Worm (Caenorhabditis elegans) whole organism, L2 larva: ENCODE measurements around the gene C47D2.1.

Experiments
- C34F6.9 ChIP-seq: fragments of 150-350 bp; optimal IDR thresholded peaks from 2 replicates; lab custom pipeline; 2014; ENCODE audit warnings: missing biosample characterization, missing genetic modification characterization
- F13H6.1 ChIP-seq: sonication (generic microtip); optimal IDR thresholded peaks from 2 replicates; lab custom pipeline; 2016; ENCODE audit warnings: missing genetic modification characterization, missing compliant biosample characterization
- R02D3.7 ChIP-seq: fragments of 150-350 bp; optimal IDR thresholded peaks from 2 replicates; lab custom pipeline; 2014; ENCODE audit warnings: missing biosample characterization, missing genetic modification characterization
- Y55F3AM.14 ChIP-seq: fragments of 200-800 bp; sonication (Bioruptor generic); optimal IDR thresholded peaks from 2 replicates; lab custom pipeline; 2018; ENCODE audit warnings: mild to moderate bottlenecking, missing genetic modification characterization, missing compliant biosample characterization
- ZK546.5 ChIP-seq: sonication (generic microtip); optimal IDR thresholded peaks from 2 replicates; lab custom pipeline; 2017; ENCODE audit warnings: missing biosample characterization, missing genetic modification characterization
- alr-1 ChIP-seq: fragments of 150-350 bp; optimal IDR thresholded peaks from 2 replicates; lab custom pipeline; 2014; ENCODE audit warnings: missing biosample characterization, missing genetic modification characterization
- ama-1 ChIP-seq: fragments of 150-350 bp; optimal IDR thresholded peaks from 2 replicates; lab custom pipeline; 2018; ENCODE audit warnings: inconsistent platforms
- blmp-1 ChIP-seq: sonication (generic microtip); optimal IDR thresholded peaks from 2 replicates; lab custom pipeline; 2017; ENCODE audit warnings: missing genetic modification characterization, mild to moderate bottlenecking, missing compliant biosample characterization, antibody characterized with exemption, moderate library complexity; ENCODE audit not compliant: insufficient read depth
- ceh-16 ChIP-seq: fragments of 150-350 bp; optimal IDR thresholded peaks from 2 replicates; lab custom pipeline; 2014; ENCODE audit warnings: missing biosample characterization, missing genetic modification characterization
- ceh-82 ChIP-seq: fragments of 150-350 bp; optimal IDR thresholded peaks from 2 replicates; lab custom pipeline; 2014; ENCODE audit warnings: missing biosample characterization, missing genetic modification characterization
- crh-2 ChIP-seq: sonication (generic microtip); optimal IDR thresholded peaks from 2 replicates; lab custom pipeline; 2017; ENCODE audit warnings: missing biosample characterization, missing genetic modification characterization
- dmd-4 ChIP-seq: sonication (generic microtip); optimal IDR thresholded peaks from 2 replicates; lab custom pipeline; 2017; ENCODE audit warnings: missing biosample characterization, missing genetic modification characterization
- egl-27 ChIP-seq: sonication (generic microtip); optimal IDR thresholded peaks from 3 replicates; lab custom pipeline; 2017; ENCODE audit warnings: missing biosample characterization, missing genetic modification reagents, missing genetic modification characterization
- elt-1 ChIP-seq: fragments of 150-350 bp; optimal IDR thresholded peaks from 2 replicates; lab custom pipeline; 2014; ENCODE audit warnings: missing biosample characterization, missing genetic modification characterization
- elt-3 ChIP-seq: sonication (generic microtip); optimal IDR thresholded peaks from 2 replicates; lab custom pipeline; 2017; ENCODE audit warnings: missing biosample characterization, missing genetic modification characterization
- fos-1 ChIP-seq: fragments of 150-350 bp; optimal IDR thresholded peaks from 2 replicates; lab custom pipeline; 2014; ENCODE audit warnings: missing biosample characterization, missing genetic modification characterization
- gmeb-1 ChIP-seq: fragments of 150-350 bp; optimal IDR thresholded peaks from 2 replicates; lab custom pipeline; 2014; ENCODE audit warnings: missing biosample characterization, missing genetic modification characterization
- lin-11 ChIP-seq: fragments of 150-350 bp; sonication (generic microtip); optimal IDR thresholded peaks from 2 replicates; lab custom pipeline; 2014; ENCODE audit warnings: missing biosample characterization, missing genetic modification characterization, inconsistent platforms, mixed read lengths
- lin-13 ChIP-seq: fragments of 150-350 bp; optimal IDR thresholded peaks from 2 replicates; lab custom pipeline; 2014; ENCODE audit warnings: missing biosample characterization, missing genetic modification reagents, missing genetic modification characterization
- lin-39 ChIP-seq: fragments of 150-350 bp; optimal IDR thresholded peaks from 2 replicates; lab custom pipeline; 2014; ENCODE audit warnings: missing biosample characterization, missing genetic modification reagents, missing genetic modification characterization
- lsy-2 ChIP-seq, 2 experiments: fragments of 150-350 bp in 1 of 2; sonication (generic microtip) in 1 of 2; optimal IDR thresholded peaks; 2 replicates each; lab custom pipeline; 2014 to 2017; ENCODE audit warnings: missing biosample characterization in 2 of 2, missing genetic modification characterization in 2 of 2
- mab-5 ChIP-seq: fragments of 150-350 bp; optimal IDR thresholded peaks from 2 replicates; lab custom pipeline; 2014; ENCODE audit warnings: missing biosample characterization, missing genetic modification characterization
- mbf-1 ChIP-seq: sonication (generic microtip); optimal IDR thresholded peaks from 2 replicates; lab custom pipeline; 2017; ENCODE audit warnings: missing biosample characterization, missing genetic modification characterization
- mdl-1 ChIP-seq, 2 experiments: fragments of 150-350 bp in 1 of 2; sonication (generic microtip) in 1 of 2; optimal IDR thresholded peaks; 2 replicates each; lab custom pipeline; 2017; ENCODE audit warnings: missing biosample characterization in 2 of 2, missing genetic modification characterization in 2 of 2
- nhr-10 ChIP-seq: sonication (generic microtip); optimal IDR thresholded peaks from 2 replicates; lab custom pipeline; 2017; ENCODE audit warnings: missing biosample characterization, missing genetic modification characterization
- nhr-11 ChIP-seq: fragments of 150-350 bp; optimal IDR thresholded peaks from 2 replicates; lab custom pipeline; 2014; ENCODE audit warnings: missing biosample characterization, missing genetic modification characterization
- nhr-12 ChIP-seq: fragments of 150-350 bp; optimal IDR thresholded peaks from 2 replicates; lab custom pipeline; 2014; ENCODE audit warnings: missing biosample characterization, missing genetic modification characterization
- nhr-129 ChIP-seq: fragments of 150-350 bp; optimal IDR thresholded peaks from 2 replicates; lab custom pipeline; 2014; ENCODE audit warnings: missing biosample characterization, missing genetic modification characterization
- nhr-21 ChIP-seq: fragments of 150-350 bp; optimal IDR thresholded peaks from 2 replicates; lab custom pipeline; 2014; ENCODE audit warnings: missing biosample characterization, missing genetic modification characterization
- nhr-23 ChIP-seq: fragments of 150-350 bp; optimal IDR thresholded peaks from 2 replicates; lab custom pipeline; 2014; ENCODE audit warnings: missing biosample characterization, missing genetic modification reagents, missing genetic modification characterization
- nhr-237 ChIP-seq: fragments of 150-350 bp; optimal IDR thresholded peaks from 2 replicates; lab custom pipeline; 2014; ENCODE audit warnings: missing biosample characterization, missing genetic modification characterization
- nhr-25 ChIP-seq: fragments of 150-350 bp; sonication (generic microtip); optimal IDR thresholded peaks from 3 replicates; lab custom pipeline; 2014; ENCODE audit warnings: missing biosample characterization, missing genetic modification characterization
- nhr-6 ChIP-seq: fragments of 150-350 bp; optimal IDR thresholded peaks from 2 replicates; lab custom pipeline; 2014; ENCODE audit warnings: missing biosample characterization, missing genetic modification characterization
- nhr-77 ChIP-seq: fragments of 150-350 bp; optimal IDR thresholded peaks from 2 replicates; lab custom pipeline; 2014; ENCODE audit warnings: missing biosample characterization, missing genetic modification characterization
- peb-1 ChIP-seq: fragments of 150-350 bp; optimal IDR thresholded peaks from 2 replicates; lab custom pipeline; 2014; ENCODE audit warnings: missing biosample characterization, missing genetic modification characterization
- sem-4 ChIP-seq: fragments of 150-350 bp; optimal IDR thresholded peaks from 2 replicates; lab custom pipeline; 2014; ENCODE audit warnings: missing biosample characterization, missing genetic modification reagents, missing genetic modification characterization
- skn-1 ChIP-seq: sonication (generic microtip); optimal IDR thresholded peaks from 2 replicates; lab custom pipeline; 2017; ENCODE audit warnings: missing biosample characterization, missing genetic modification characterization
- sma-3 ChIP-seq: sonication (generic microtip); optimal IDR thresholded peaks from 2 replicates; lab custom pipeline; 2016; ENCODE audit warnings: missing genetic modification reagents, missing genetic modification characterization, missing compliant biosample characterization
- sma-9 ChIP-seq, 2 experiments: fragments of 150-350 bp in 1 of 2; sonication (generic microtip) in 1 of 2; optimal IDR thresholded peaks; 2 replicates each; lab custom pipeline; 2014 to 2016; ENCODE audit warnings: missing genetic modification characterization in 2 of 2, mild to moderate bottlenecking in 1 of 2, missing biosample characterization in 1 of 2, missing compliant biosample characterization in 1 of 2, missing genetic modification reagents in 1 of 2, moderate library complexity in 1 of 2
- snpc-4 ChIP-seq: fragments of 150-350 bp; optimal IDR thresholded peaks from 2 replicates; lab custom pipeline; 2014; ENCODE audit warnings: missing biosample characterization, missing genetic modification characterization
- unc-39 ChIP-seq: fragments of 150-350 bp; optimal IDR thresholded peaks from 2 replicates; lab custom pipeline; 2014; ENCODE audit warnings: missing biosample characterization, missing genetic modification characterization
- unc-55 ChIP-seq: fragments of 150-350 bp; sonication (generic microtip); optimal IDR thresholded peaks from 3 replicates; lab custom pipeline; 2014; ENCODE audit warnings: missing biosample characterization, missing genetic modification reagents, missing genetic modification characterization
- unc-62 ChIP-seq: fragments of 150-350 bp; optimal IDR thresholded peaks from 2 replicates; lab custom pipeline; 2014; ENCODE audit warnings: missing biosample characterization, missing genetic modification reagents, missing genetic modification characterization
- zag-1 ChIP-seq: fragments of 150-350 bp; optimal IDR thresholded peaks from 2 replicates; lab custom pipeline; 2014; ENCODE audit warnings: missing biosample characterization, missing genetic modification characterization
- ztf-1 ChIP-seq: fragments of 200-800 bp; sonication (Bioruptor generic); conservative IDR thresholded peaks from 2 replicates; pipeline ENCODE4 v1.3.6; 2022; ENCODE audit warnings: missing genetic modification characterization, missing compliant biosample characterization
- ztf-11 ChIP-seq: sonication (generic microtip); optimal IDR thresholded peaks from 2 replicates; lab custom pipeline; 2017; ENCODE audit warnings: missing biosample characterization, missing genetic modification characterization
- ztf-4 ChIP-seq: fragments of 150-350 bp; optimal IDR thresholded peaks from 2 replicates; lab custom pipeline; 2014; ENCODE audit warnings: missing biosample characterization, missing genetic modification characterization

Gene C47D2.1

DNA sequence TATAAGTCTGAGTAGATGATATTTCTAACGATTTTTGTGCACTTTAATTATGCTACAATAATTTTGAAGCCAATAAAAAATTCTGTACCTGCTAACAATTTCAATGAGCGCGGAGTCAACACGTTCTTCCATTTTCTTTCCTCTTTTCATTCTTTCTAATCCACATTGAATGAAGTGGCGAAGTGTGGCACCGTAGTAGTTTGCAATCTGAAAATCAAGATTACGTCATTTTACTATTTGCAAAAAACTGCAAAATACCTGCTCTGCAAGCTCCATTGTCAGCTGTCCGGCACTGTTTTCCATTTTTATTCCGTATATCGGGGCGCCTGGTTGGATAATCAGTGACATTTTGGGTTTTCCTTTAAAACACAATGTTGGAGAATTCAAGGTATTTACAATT, 14.4 kb downstream of the C47D2.1 start:
- TF ChIP-seq nhr-21 (tag; lab: Kevin White, UChicago) (no peak), ZK546.5 (no peak), lin-11 (tag; lab: Kevin White, UChicago) (no peak), fos-1 (tag; lab: Kevin White, UChicago) (no peak), mab-5 (no peak)

DNA sequence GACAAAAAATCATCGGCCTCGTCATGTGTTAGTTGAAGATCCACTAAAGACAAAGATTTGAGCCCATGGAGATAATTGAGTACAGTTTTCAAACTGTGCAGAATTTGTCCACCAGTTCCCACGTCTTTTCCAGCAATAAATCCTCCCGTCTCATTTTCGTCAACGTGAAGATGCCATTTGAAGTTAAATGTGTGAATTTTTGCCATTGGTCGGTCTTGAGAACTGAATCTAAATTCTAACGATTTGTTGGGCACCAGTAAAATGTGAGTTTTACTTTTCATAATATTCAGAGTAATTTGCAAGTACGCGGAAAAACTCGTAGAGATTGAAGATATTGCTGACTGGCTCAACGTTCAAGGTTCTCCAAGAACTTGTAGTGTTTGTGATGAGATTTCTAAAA, 15.7 kb downstream of the C47D2.1 start:
- TF ChIP-seq snpc-4 (no peak), dmd-4 (tag; lab: Kevin White, UChicago) (no peak), unc-62 (GFP tag; lab: Kevin White, UChicago) (no peak), ztf-11 (tag; lab: Kevin White, UChicago) (no peak), mbf-1 (no peak), lin-11 (tag; lab: Kevin White, UChicago) (no peak), nhr-77 (tag; lab: Kevin White, UChicago) (no peak), ama-1 (no peak), nhr-237 (no peak), gmeb-1 (tag; lab: Kevin White, UChicago) (no peak), ceh-16 (tag; lab: Kevin White, UChicago) (no peak), egl-27 (tag; lab: Kevin White, UChicago) (no peak), nhr-6 (tag; lab: Kevin White, UChicago) (no peak), F13H6.1 (tag; lab: Kevin White, UChicago) (no peak), sem-4 (tag; lab: Kevin White, UChicago) (no peak), nhr-23 (tag; lab: Kevin White, UChicago) (no peak), skn-1 (tag; lab: Kevin White, UChicago) (no peak), sma-9 (GFP tag; optimal IDR thresholded peaks at IDR 0.05; lab: Kevin White, UChicago) (no peak), sma-9 (tag; optimal IDR thresholded peaks at IDR 0.05; lab: Kevin White, UChicago) (no peak), peb-1 (tag; lab: Kevin White, UChicago) (no peak), nhr-25 (no peak)
- TF ChIP-seq, all 48 proteins: peak for 0

DNA sequence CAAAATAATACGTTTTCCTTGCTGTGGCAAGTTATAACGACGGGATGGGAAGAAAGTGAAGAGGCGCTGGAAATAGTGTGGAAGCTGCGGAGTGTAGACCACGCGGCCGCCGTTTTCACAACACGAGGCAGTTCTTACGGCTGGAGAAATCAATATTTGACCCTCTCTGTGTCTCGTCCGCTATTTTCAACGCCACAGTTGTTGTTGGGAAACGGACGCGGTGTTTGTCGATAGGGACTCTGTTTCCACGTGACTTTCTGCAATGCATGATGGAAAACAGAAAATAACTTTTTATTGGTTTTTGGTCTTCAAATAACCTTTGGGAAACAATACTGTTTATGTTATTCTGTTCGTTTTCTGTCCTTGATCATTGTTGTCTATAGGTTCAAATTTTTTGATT, 17.0 kb downstream of the C47D2.1 start, which contains the start of gene K02A6.3:
Gene K02A6.3, minus strand, starts transcription at position 74 of the 400 bp plus-strand sequence.
- TF ChIP-seq ztf-4 (tag; lab: Kevin White, UChicago): peak; percentile 86
- peak; percentile 93 for TF ChIP-seq crh-2
- peak; percentile 88 to 97 for TF ChIP-seq mdl-1 (tag; optimal IDR thresholded peaks at IDR 0.05; lab: Kevin White, UChicago)
- TF ChIP-seq nhr-237: no peak
- TF ChIP-seq lin-13: peak; percentile 53
- no peak for TF ChIP-seq lin-39
- no peak for TF ChIP-seq nhr-11 (tag; lab: Kevin White, UChicago)
- no peak for TF ChIP-seq ZK546.5
- TF ChIP-seq F13H6.1 (tag; lab: Kevin White, UChicago): peak; percentile 94
- TF ChIP-seq nhr-25: peak; percentile 96
- no peak for TF ChIP-seq elt-1 (tag; lab: Kevin White, UChicago)
- TF ChIP-seq unc-62 (GFP tag; lab: Kevin White, UChicago): no peak
- TF ChIP-seq elt-3 (tag; lab: Kevin White, UChicago): no peak
- TF ChIP-seq dmd-4 (tag; lab: Kevin White, UChicago): no peak
- TF ChIP-seq sem-4 (tag; lab: Kevin White, UChicago): peak; percentile 60
- peak; percentile 21 to 84 for TF ChIP-seq lsy-2 (tag; optimal IDR thresholded peaks at IDR 0.05; lab: Kevin White, UChicago)
- TF ChIP-seq zag-1 (tag; lab: Kevin White, UChicago): no peak
- TF ChIP-seq unc-39: no peak
- peak; percentile 79 for TF ChIP-seq Y55F3AM.14 (GFP tag; lab: Kevin White, UChicago)
- TF ChIP-seq snpc-4: peak; percentile 27
- no peak for TF ChIP-seq mbf-1
- TF ChIP-seq nhr-12: no peak
- peak; percentile 64 for TF ChIP-seq skn-1 (tag; lab: Kevin White, UChicago)
- peak; percentile 94 for TF ChIP-seq C34F6.9 (tag; lab: Kevin White, UChicago)
- TF ChIP-seq sma-3 (GFP tag; lab: Kevin White, UChicago): peak; percentile 95
- no peak for TF ChIP-seq nhr-10
- peak; percentile 92 for TF ChIP-seq nhr-21 (tag; lab: Kevin White, UChicago)
- TF ChIP-seq ceh-82: no peak
- TF ChIP-seq blmp-1 (tag; lab: Kevin White, UChicago): peak; percentile 93
- no peak for TF ChIP-seq ceh-16 (tag; lab: Kevin White, UChicago)
- peak; percentile 61 for TF ChIP-seq unc-55 (GFP tag; lab: Kevin White, UChicago)
- TF ChIP-seq mab-5: peak; percentile 80
- peak; percentile 76 for TF ChIP-seq gmeb-1 (tag; lab: Kevin White, UChicago)
- TF ChIP-seq ztf-11 (tag; lab: Kevin White, UChicago): no peak
- no peak for TF ChIP-seq nhr-77 (tag; lab: Kevin White, UChicago)
- TF ChIP-seq peb-1 (tag; lab: Kevin White, UChicago): no peak
- peak; percentile 29 for TF ChIP-seq ama-1
- peak; percentile 72 for TF ChIP-seq fos-1 (tag; lab: Kevin White, UChicago)
- TF ChIP-seq nhr-23 (tag; lab: Kevin White, UChicago): no peak
- no peak for TF ChIP-seq ztf-1
- peak; percentile 48 for TF ChIP-seq egl-27 (tag; lab: Kevin White, UChicago)
- TF ChIP-seq alr-1 (tag; lab: Kevin White, UChicago): no peak
- no peak for TF ChIP-seq R02D3.7 (tag; lab: Kevin White, UChicago)
- peak; percentile 81 for TF ChIP-seq nhr-6 (tag; lab: Kevin White, UChicago)
- TF ChIP-seq nhr-129 (tag; lab: Kevin White, UChicago): peak; percentile 96
